Worm (Caenorhabditis elegans) whole organism, young adult: ENCODE results near the gene C03C10.5.

ENCODE experiments used
- B0035.1 ChIP-seq: sonication (generic microtip); optimal IDR thresholded peaks from 2 replicates; lab custom pipeline; 2016; ENCODE audit warnings: missing genetic modification characterization, mild to moderate bottlenecking, missing compliant biosample characterization, missing genotype, missing genetic modification reagents
- C06A6.2 ChIP-seq: fragments of 200-800 bp; sonication (Bioruptor generic); conservative IDR thresholded peaks from 2 replicates; pipeline ENCODE4 v1.3.6; 2022; ENCODE audit warnings: missing genetic modification characterization, missing compliant biosample characterization
- D2030.7 ChIP-seq: fragments of 200-800 bp; sonication (Bioruptor generic); IDR thresholded peaks from 2 replicates; pipeline ENCODE4 v1.3.6; 2022; ENCODE audit warnings: missing genetic modification reagents, missing genetic modification characterization, missing compliant biosample characterization
- F10E7.11 ChIP-seq: sonication (generic microtip); optimal IDR thresholded peaks from 2 replicates; lab custom pipeline; 2017; ENCODE audit warnings: mild to moderate bottlenecking, missing genetic modification characterization, moderate library complexity, missing compliant biosample characterization
- F33H1.4 ChIP-seq: fragments of 200-800 bp; sonication (Bioruptor generic); IDR thresholded peaks from 2 replicates; pipeline ENCODE4 v1.3.6; 2022; ENCODE audit warnings: missing genetic modification reagents, missing genetic modification characterization, missing compliant biosample characterization
- F49E8.2 ChIP-seq: sonication (generic microtip); optimal IDR thresholded peaks from 3 replicates; lab custom pipeline; 2017; ENCODE audit warnings: missing genetic modification characterization, mild to moderate bottlenecking, missing compliant biosample characterization, antibody characterized with exemption, moderate library complexity; ENCODE audit not compliant: insufficient read depth
- F52B5.7 ChIP-seq: sonication (generic microtip); optimal IDR thresholded peaks from 2 replicates; lab custom pipeline; 2016; ENCODE audit warnings: mild to moderate bottlenecking, missing genetic modification characterization, missing compliant biosample characterization
- F57A8.1 ChIP-seq: fragments of 200-800 bp; sonication (Bioruptor generic); optimal IDR thresholded peaks from 2 replicates; lab custom pipeline; 2018; ENCODE audit warnings: mild to moderate bottlenecking, missing genetic modification characterization, moderate library complexity, missing compliant biosample characterization
- F57C9.4 ChIP-seq: sonication (generic microtip); optimal IDR thresholded peaks from 2 replicates; lab custom pipeline; 2017; ENCODE audit warnings: mild to moderate bottlenecking, missing genetic modification characterization, missing compliant biosample characterization
- T26A5.8 ChIP-seq: sonication (generic microtip); optimal IDR thresholded peaks from 2 replicates; lab custom pipeline; 2016; ENCODE audit warnings: missing genetic modification characterization, missing compliant biosample characterization
- Y53G8AR.9 ChIP-seq: fragments of 200-800 bp; sonication (Bioruptor generic); conservative IDR thresholded peaks from 2 replicates; pipeline ENCODE4 v1.3.6; 2022; ENCODE audit warnings: missing genetic modification reagents, missing genetic modification characterization, missing compliant biosample characterization
- Y56A3A.18 ChIP-seq: fragments of 200-800 bp; sonication (Bioruptor generic); IDR thresholded peaks from 2 replicates; pipeline ENCODE4 v1.3.6; 2022; ENCODE audit warnings: missing genetic modification reagents, missing genetic modification characterization, missing compliant biosample characterization
- ZK185.1 ChIP-seq: sonication (generic microtip); optimal IDR thresholded peaks from 2 replicates; lab custom pipeline; 2016; ENCODE audit warnings: mild to moderate bottlenecking, missing genetic modification characterization, missing compliant biosample characterization; ENCODE audit not compliant: poor library complexity, severe bottlenecking
- ama-1 ChIP-seq, 3 experiments: fragments of 150-350 bp in 1 of 3; sonication (generic microtip) in 2 of 3; optimal IDR thresholded peaks; 2 replicates each; lab custom pipeline; 2014 to 2018; ENCODE audit warnings: missing biosample characterization in 2 of 3, missing genetic modification characterization in 2 of 3, missing genetic modification reagents in 2 of 3
- aptf-3 ChIP-seq: fragments of 200-800 bp; sonication (Bioruptor generic); IDR thresholded peaks from 2 replicates; pipeline ENCODE4 v1.3.6; 2022; ENCODE audit warnings: missing genetic modification characterization, missing compliant biosample characterization
- cebp-2 ChIP-seq: fragments of 200-800 bp; sonication (Bioruptor generic); IDR thresholded peaks from 2 replicates; pipeline ENCODE4 v1.3.6; 2022; ENCODE audit warnings: missing genetic modification characterization, missing compliant biosample characterization
- dox-1 ChIP-seq: fragments of 200-800 bp; sonication (Bioruptor generic); IDR thresholded peaks from 2 replicates; pipeline ENCODE4 v1.3.6; 2022; ENCODE audit warnings: missing genetic modification reagents, missing genetic modification characterization, missing compliant biosample characterization
- efl-1 ChIP-seq: fragments of 150-350 bp; optimal IDR thresholded peaks from 2 replicates; lab custom pipeline; 2014; ENCODE audit warnings: missing biosample characterization, missing genetic modification reagents, missing genetic modification characterization
- egl-18 ChIP-seq: fragments of 200-800 bp; sonication (Bioruptor generic); IDR thresholded peaks from 2 replicates; pipeline ENCODE4 v1.3.6; 2022; ENCODE audit warnings: missing genetic modification reagents, missing genetic modification characterization, missing compliant biosample characterization
- egl-44 ChIP-seq: fragments of 200-800 bp; sonication (Bioruptor generic); IDR thresholded peaks from 2 replicates; pipeline ENCODE4 v1.3.6; 2022; ENCODE audit warnings: missing genetic modification reagents, missing genetic modification characterization, missing compliant biosample characterization
- fkh-3 ChIP-seq: sonication (generic microtip); optimal IDR thresholded peaks from 2 replicates; lab custom pipeline; 2016; ENCODE audit warnings: mild to moderate bottlenecking, missing genetic modification characterization, missing compliant biosample characterization
- him-1 ChIP-seq: sonication (generic microtip); optimal IDR thresholded peaks from 2 replicates; lab custom pipeline; 2016; ENCODE audit warnings: missing genotype, missing genetic modification reagents, missing genetic modification characterization, missing compliant biosample characterization
- hlh-26 ChIP-seq: fragments of 200-800 bp; sonication (Bioruptor generic); conservative IDR thresholded peaks from 2 replicates; pipeline ENCODE4 v1.3.6; 2022; ENCODE audit warnings: missing genetic modification reagents, missing genetic modification characterization, missing compliant biosample characterization
- hrde-1 ChIP-seq: sonication (generic microtip); optimal IDR thresholded peaks from 2 replicates; lab custom pipeline; 2016; ENCODE audit warnings: missing genetic modification characterization, mild to moderate bottlenecking, missing compliant biosample characterization, moderate library complexity, missing genotype, missing genetic modification reagents, borderline replicate concordance
- let-607 ChIP-seq, 2 experiments: fragments of 200-800 bp in 1 of 2; sonication (Bioruptor generic) in 1 of 2; sonication (generic microtip) in 1 of 2; optimal IDR thresholded peaks; 2 replicates each; lab custom pipeline; 2016 to 2018; ENCODE audit warnings: mild to moderate bottlenecking in 2 of 2, missing compliant biosample characterization in 2 of 2, missing genetic modification characterization in 2 of 2, moderate library complexity in 2 of 2, missing genotype in 1 of 2
- lin-26 ChIP-seq: fragments of 200-800 bp; sonication (Bioruptor generic); IDR thresholded peaks from 2 replicates; pipeline ENCODE4 v1.3.6; 2022; ENCODE audit warnings: missing genetic modification reagents, missing genetic modification characterization, missing compliant biosample characterization
- lin-40 ChIP-seq: sonication (generic microtip); optimal IDR thresholded peaks from 2 replicates; lab custom pipeline; 2016; ENCODE audit warnings: missing genetic modification characterization, mild to moderate bottlenecking, missing compliant biosample characterization, missing genotype, missing genetic modification reagents
- lin-54 ChIP-seq: fragments of 200-800 bp; sonication (Bioruptor generic); optimal IDR thresholded peaks from 2 replicates; lab custom pipeline; 2018; ENCODE audit warnings: mild to moderate bottlenecking, missing genetic modification characterization, missing compliant biosample characterization
- lsl-1 ChIP-seq: fragments of 200-800 bp; sonication (Bioruptor generic); optimal IDR thresholded peaks from 2 replicates; lab custom pipeline; 2018; ENCODE audit warnings: mild to moderate bottlenecking, missing genetic modification characterization, moderate library complexity, missing compliant biosample characterization
- madf-10 ChIP-seq: sonication (generic microtip); optimal IDR thresholded peaks from 2 replicates; lab custom pipeline; 2016; ENCODE audit warnings: mild to moderate bottlenecking, missing genetic modification characterization, missing compliant biosample characterization
- madf-8 ChIP-seq: fragments of 200-800 bp; sonication (Bioruptor generic); conservative IDR thresholded peaks from 2 replicates; pipeline ENCODE4 v1.3.6; 2022; ENCODE audit warnings: missing genetic modification reagents, missing genetic modification characterization, missing compliant biosample characterization
- mcd-1 ChIP-seq: fragments of 200-800 bp; sonication (Bioruptor generic); IDR thresholded peaks from 2 replicates; pipeline ENCODE4 v1.3.6; 2022; ENCODE audit warnings: missing genetic modification reagents, missing genetic modification characterization, missing compliant biosample characterization
- nfyb-1 ChIP-seq: fragments of 200-800 bp; sonication (Bioruptor generic); IDR thresholded peaks from 2 replicates; pipeline ENCODE4 v1.3.6; 2022; ENCODE audit warnings: missing genetic modification reagents, missing genetic modification characterization, missing compliant biosample characterization
- nhr-179 ChIP-seq: sonication (generic microtip); optimal IDR thresholded peaks from 2 replicates; lab custom pipeline; 2016; ENCODE audit warnings: mild to moderate bottlenecking, missing genetic modification characterization, missing compliant biosample characterization
- nhr-90 ChIP-seq: sonication (generic microtip); optimal IDR thresholded peaks from 2 replicates; lab custom pipeline; 2016; ENCODE audit warnings: missing genotype, mild to moderate bottlenecking, missing genetic modification characterization, missing compliant biosample characterization
- pha-4 ChIP-seq: fragments of 150-350 bp; sonication (generic microtip); optimal IDR thresholded peaks from 2 replicates; lab custom pipeline; 2014; ENCODE audit warnings: missing biosample characterization, missing genetic modification reagents, missing genetic modification characterization
- rec-8 ChIP-seq, 2 experiments: sonication (generic microtip); optimal IDR thresholded peaks; 2 replicates each; lab custom pipeline; 2016; ENCODE audit warnings: mild to moderate bottlenecking in 2 of 2, missing genetic modification characterization in 2 of 2, missing genetic modification reagents in 2 of 2, missing genotype in 2 of 2, missing biosample characterization in 1 of 2, missing compliant biosample characterization in 1 of 2, moderate library complexity in 1 of 2
- repo-1 ChIP-seq: sonication (generic microtip); optimal IDR thresholded peaks from 2 replicates; lab custom pipeline; 2017; ENCODE audit warnings: mild to moderate bottlenecking, missing genetic modification characterization, missing compliant biosample characterization
- tbp1 ChIP-seq: fragments of 200-800 bp; sonication (Bioruptor generic); optimal IDR thresholded peaks from 2 replicates; lab custom pipeline; 2018; ENCODE audit warnings: mild to moderate bottlenecking, missing genetic modification characterization, missing compliant biosample characterization
- tlf-1 ChIP-seq: fragments of 200-800 bp; sonication (Bioruptor generic); optimal IDR thresholded peaks from 2 replicates; lab custom pipeline; 2018; ENCODE audit warnings: mild to moderate bottlenecking, missing genetic modification characterization, missing compliant biosample characterization
- unc-62 ChIP-seq: fragments of 150-350 bp; optimal IDR thresholded peaks from 2 replicates; lab custom pipeline; 2014; ENCODE audit warnings: missing biosample characterization, missing genetic modification reagents, missing genetic modification characterization
- xnd-1 ChIP-seq: sonication (generic microtip); optimal IDR thresholded peaks from 2 replicates; lab custom pipeline; 2016; ENCODE audit warnings: missing genotype, missing genetic modification reagents, missing genetic modification characterization, missing compliant biosample characterization
- ztf-18 ChIP-seq: sonication (generic microtip); optimal IDR thresholded peaks from 2 replicates; lab custom pipeline; 2016; ENCODE audit warnings: missing genotype, mild to moderate bottlenecking, missing genetic modification characterization, missing compliant biosample characterization
- ztf-26 ChIP-seq: sonication (generic microtip); optimal IDR thresholded peaks from 2 replicates; lab custom pipeline; 2017; ENCODE audit warnings: missing genetic modification characterization, missing compliant biosample characterization
- ztf-28 ChIP-seq: fragments of 200-800 bp; sonication (Bioruptor generic); IDR thresholded peaks from 2 replicates; pipeline ENCODE4 v1.3.6; 2022; ENCODE audit warnings: missing genetic modification reagents, missing genetic modification characterization, missing compliant biosample characterization
- ztf-3 ChIP-seq: fragments of 200-800 bp; sonication (Bioruptor generic); optimal IDR thresholded peaks from 2 replicates; lab custom pipeline; 2018; ENCODE audit warnings: mild to moderate bottlenecking, missing genetic modification characterization, missing compliant biosample characterization

The C03C10.5 gene

DNA sequence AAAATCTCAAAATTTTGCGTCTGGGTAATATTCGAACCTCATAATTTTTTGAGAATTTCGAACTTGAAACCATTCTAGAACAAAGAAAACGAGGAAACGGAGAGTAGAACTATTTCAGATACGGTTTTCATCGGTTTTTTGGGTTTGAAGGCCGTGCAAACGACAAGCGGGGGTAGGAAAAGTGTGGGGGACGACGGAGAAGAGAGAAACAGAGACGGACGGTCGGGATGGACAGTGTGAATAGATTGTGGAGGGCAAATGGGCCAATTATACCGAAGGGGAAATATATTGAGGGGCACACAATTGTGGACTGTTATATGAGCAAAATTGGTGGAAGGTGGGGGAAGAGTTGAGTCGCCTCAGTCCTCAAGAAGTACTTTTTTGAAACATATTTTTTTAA, 6.8 kb upstream of the C03C10.5 start:
- TF ChIP-seq egl-44 (no peak), ama-1 (optimal IDR thresholded peaks at IDR 0.05; lab: Kevin White, UChicago) (peak; percentile 68), ama-1 (GFP tag; optimal IDR thresholded peaks at IDR 0.05; lab: Kevin White, UChicago) (no peak)

DNA sequence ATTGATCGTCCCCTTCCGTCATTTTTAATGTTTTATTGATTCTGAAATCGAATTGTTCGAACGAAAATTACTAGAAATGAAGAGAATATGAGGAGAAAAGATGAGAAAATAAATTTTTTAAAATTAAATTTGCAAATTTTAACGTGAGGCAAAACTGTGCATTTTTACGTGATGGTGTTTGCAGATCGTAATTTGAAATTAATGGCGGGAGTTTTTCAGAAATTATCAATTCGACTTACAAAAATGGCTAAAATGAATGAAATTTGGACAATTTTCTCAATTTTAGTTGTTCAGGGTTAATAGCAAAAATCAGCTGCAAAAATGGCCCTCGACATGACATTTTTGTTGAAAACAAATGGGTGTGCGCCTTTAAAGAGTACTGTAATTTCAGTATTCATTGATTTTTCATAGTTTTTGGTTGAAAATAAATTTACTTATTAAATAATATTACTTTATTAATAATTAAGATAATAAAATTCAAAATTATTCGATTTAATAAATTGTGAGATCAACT, 6.2 kb upstream of the C03C10.5 start, which contains the start of gene rei-1:
TSS of gene rei-1 (minus strand) at position 84 of the 514 bp plus-strand sequence.
- TF ChIP-seq F10E7.11 (tag; lab: Kevin White, UChicago) = no peak
- TF ChIP-seq D2030.7 (GFP tag; lab: Robert Waterston, UW) = peak; percentile 32; the same call in 1 of the 2 replicates
- TF ChIP-seq efl-1 (GFP tag; lab: Kevin White, UChicago) = peak; percentile 60
- no peak for TF ChIP-seq lin-40 (tag; lab: Kevin White, UChicago)
- no peak for TF ChIP-seq hlh-26
- TF ChIP-seq dox-1 = no peak
- no peak for TF ChIP-seq aptf-3 (GFP tag; lab: Robert Waterston, UW)
- TF ChIP-seq egl-18 (GFP tag; lab: Robert Waterston, UW) = no peak
- TF ChIP-seq nhr-179 (tag; lab: Kevin White, UChicago) = no peak
- no peak for TF ChIP-seq lin-26 (GFP tag; lab: Robert Waterston, UW)
- no peak for TF ChIP-seq mcd-1
- TF ChIP-seq T26A5.8 (tag; lab: Kevin White, UChicago) = no peak
- no peak for TF ChIP-seq madf-10 (tag; lab: Kevin White, UChicago)
- no peak for TF ChIP-seq cebp-2 (GFP tag; lab: Robert Waterston, UW)
- no peak for TF ChIP-seq C06A6.2 (GFP tag; lab: Robert Waterston, UW)
- no peak for TF ChIP-seq tbp1 (GFP tag; lab: Kevin White, UChicago)
- TF ChIP-seq F33H1.4 (GFP tag; lab: Robert Waterston, UW) = peak; percentile 37
- TF ChIP-seq tlf-1 (GFP tag; lab: Kevin White, UChicago) = no peak
- no peak for TF ChIP-seq nhr-90
- TF ChIP-seq lsl-1 (GFP tag; lab: Kevin White, UChicago) = peak; percentile 86
- TF ChIP-seq lin-54 (GFP tag; lab: Kevin White, UChicago) = peak; percentile 58
- TF ChIP-seq fkh-3 (tag; lab: Kevin White, UChicago) = no peak
- no peak for TF ChIP-seq ztf-18 (tag; lab: Kevin White, UChicago)
- TF ChIP-seq let-607 (tag; optimal IDR thresholded peaks at IDR 0.05; lab: Kevin White, UChicago) = no peak
- TF ChIP-seq ZK185.1 (tag; lab: Kevin White, UChicago) = no peak
- no peak for TF ChIP-seq pha-4 (tag; lab: Kevin White, UChicago)
- TF ChIP-seq hrde-1 (tag; lab: Kevin White, UChicago) = no peak
- no peak for TF ChIP-seq rec-8 (tag; optimal IDR thresholded peaks at IDR 0.05; lab: Kevin White, UChicago)
- no peak for TF ChIP-seq repo-1
- no peak for TF ChIP-seq xnd-1 (tag; lab: Kevin White, UChicago)
- no peak for TF ChIP-seq F52B5.7
- 0 out of 2 replicates have a peak, but pooled peaks have one; percentile 19 for TF ChIP-seq Y53G8AR.9 (GFP tag; lab: Robert Waterston, UW)
- no peak for TF ChIP-seq ztf-26 (tag; lab: Kevin White, UChicago)
- TF ChIP-seq Y56A3A.18 (GFP tag; lab: Robert Waterston, UW) = no peak
- no peak for TF ChIP-seq F57A8.1
- no peak for TF ChIP-seq F49E8.2 (tag; lab: Kevin White, UChicago)
- TF ChIP-seq ztf-3 (GFP tag; lab: Kevin White, UChicago) = no peak
- TF ChIP-seq F57C9.4 (tag; lab: Kevin White, UChicago) = no peak
- TF ChIP-seq nfyb-1 (GFP tag; lab: Robert Waterston, UW) = no peak
- TF ChIP-seq madf-8 (GFP tag; lab: Robert Waterston, UW) = peak; percentile 29
- no peak for TF ChIP-seq ztf-28 (GFP tag; lab: Robert Waterston, UW)
- TF ChIP-seq him-1 (tag; lab: Kevin White, UChicago) = no peak
- no peak for TF ChIP-seq B0035.1
- TF ChIP-seq unc-62 (GFP tag; lab: Kevin White, UChicago) = no peak
